Fruit fly (Drosophila melanogaster): ENCODE results near the gene Mms19.

- TF ChIP-seq CG12605 (GFP tag; IDR thresholded peaks at IDR 0.05) (no peak), CG14655 (GFP tag; optimal IDR thresholded peaks at IDR 0.05) (no peak), Snoo (tag; optimal IDR thresholded peaks at IDR 0.05) (no peak), EcR (GFP tag; optimal IDR thresholded peaks at IDR 0.05) (no peak), gl (tag; optimal IDR thresholded peaks at IDR 0.05) (no peak)
These were observed 36.2 kb downstream of the Mms19 start for dm6 chr3R:5268495-5268894.

Measured in whole organism, pupa.